Worm (Caenorhabditis elegans) whole organism, late embryonic: ENCODE data around the gene C45G9.14.
A peak's percentile ranks its signal among the peaks of the same experiment; 100 is the strongest.

ENCODE experiments used
- C08G9.2 ChIP-seq: sonication (generic microtip); optimal IDR thresholded peaks from 2 replicates; lab custom pipeline; 2016; ENCODE audit warnings: mild to moderate bottlenecking, missing genetic modification characterization, moderate library complexity, missing compliant biosample characterization
- C38D4.7 ChIP-seq: fragments of 200-800 bp; sonication (Bioruptor generic); optimal IDR thresholded peaks from 2 replicates; lab custom pipeline; 2018; ENCODE audit warnings: mild to moderate bottlenecking, missing genetic modification characterization, moderate library complexity, missing compliant biosample characterization
- K02D7.2 ChIP-seq: sonication (generic microtip); optimal IDR thresholded peaks from 2 replicates; lab custom pipeline; 2017; ENCODE audit warnings: mild to moderate bottlenecking, missing genetic modification characterization, missing compliant biosample characterization
- ahr-1 ChIP-seq: sonication (generic microtip); optimal IDR thresholded peaks from 2 replicates; lab custom pipeline; 2016; ENCODE audit warnings: missing genetic modification characterization, missing compliant biosample characterization
- ama-1 ChIP-seq: fragments of 150-350 bp; optimal IDR thresholded peaks from 2 replicates; lab custom pipeline; 2014
- ceh-14 ChIP-seq: sonication (generic microtip); optimal IDR thresholded peaks from 2 replicates; lab custom pipeline; 2016; ENCODE audit warnings: missing genotype, missing genetic modification characterization, missing compliant biosample characterization
- ceh-19 ChIP-seq: fragments of 200-800 bp; sonication (Bioruptor generic); optimal IDR thresholded peaks from 2 replicates; lab custom pipeline; 2018; ENCODE audit warnings: mild to moderate bottlenecking, missing genetic modification characterization, missing compliant biosample characterization
- ceh-2 ChIP-seq: sonication (generic microtip); optimal IDR thresholded peaks from 2 replicates; lab custom pipeline; 2016; ENCODE audit warnings: missing genotype, missing genetic modification characterization, missing compliant biosample characterization
- ceh-22 ChIP-seq: sonication (generic microtip); optimal IDR thresholded peaks from 2 replicates; lab custom pipeline; 2017; ENCODE audit warnings: missing biosample characterization, missing genetic modification characterization
- ceh-24 ChIP-seq: sonication (generic microtip); optimal IDR thresholded peaks from 2 replicates; lab custom pipeline; 2016; ENCODE audit warnings: mild to moderate bottlenecking, missing genetic modification characterization, missing compliant biosample characterization
- ceh-31 ChIP-seq: sonication (generic microtip); optimal IDR thresholded peaks from 2 replicates; lab custom pipeline; 2016; ENCODE audit warnings: missing genetic modification characterization, missing compliant biosample characterization
- ceh-34 ChIP-seq: sonication (generic microtip); optimal IDR thresholded peaks from 2 replicates; lab custom pipeline; 2016; ENCODE audit warnings: mild to moderate bottlenecking, missing genetic modification characterization, missing compliant biosample characterization
- ceh-45 ChIP-seq: fragments of 200-800 bp; sonication (Bioruptor generic); IDR thresholded peaks from 2 replicates; pipeline ENCODE4 v1.3.6; 2022; ENCODE audit warnings: missing genetic modification reagents, missing genetic modification characterization, missing compliant biosample characterization
- ets-4 ChIP-seq: sonication (generic microtip); optimal IDR thresholded peaks from 2 replicates; lab custom pipeline; 2016; ENCODE audit warnings: missing genetic modification characterization, missing compliant biosample characterization
- fax-1 ChIP-seq: sonication (generic microtip); optimal IDR thresholded peaks from 2 replicates; lab custom pipeline; 2016; ENCODE audit warnings: missing genotype, missing genetic modification characterization, missing compliant biosample characterization
- fkh-10 ChIP-seq: fragments of 150-350 bp; optimal IDR thresholded peaks from 2 replicates; lab custom pipeline; 2014; ENCODE audit warnings: missing biosample characterization, missing genetic modification reagents, missing genetic modification characterization
- gmeb-2 ChIP-seq: sonication (generic microtip); optimal IDR thresholded peaks from 2 replicates; lab custom pipeline; 2016; ENCODE audit warnings: missing genetic modification characterization, inconsistent platforms, missing compliant biosample characterization
- hlh-13 ChIP-seq: fragments of 200-800 bp; sonication (Bioruptor generic); optimal IDR thresholded peaks from 2 replicates; lab custom pipeline; 2018; ENCODE audit warnings: mild to moderate bottlenecking, missing genetic modification characterization, missing compliant biosample characterization
- hlh-15 ChIP-seq: sonication (generic microtip); optimal IDR thresholded peaks from 2 replicates; lab custom pipeline; 2016; ENCODE audit warnings: missing genetic modification characterization, missing compliant biosample characterization
- hlh-30 ChIP-seq: sonication (generic microtip); optimal IDR thresholded peaks from 2 replicates; lab custom pipeline; 2017; ENCODE audit warnings: antibody characterized with exemption, missing genetic modification characterization, missing compliant biosample characterization; ENCODE audit not compliant: insufficient read depth
- lim-6 ChIP-seq: sonication (generic microtip); optimal IDR thresholded peaks from 2 replicates; lab custom pipeline; 2016; ENCODE audit warnings: missing genetic modification characterization, missing compliant biosample characterization
- lin-11 ChIP-seq: fragments of 200-800 bp; sonication (Bioruptor generic); optimal IDR thresholded peaks from 2 replicates; lab custom pipeline; 2018; ENCODE audit warnings: mild to moderate bottlenecking, missing genetic modification characterization, missing compliant biosample characterization
- madf-2 ChIP-seq: sonication (generic microtip); optimal IDR thresholded peaks from 2 replicates; lab custom pipeline; 2017; ENCODE audit warnings: missing genetic modification characterization, missing compliant biosample characterization
- nfya-1 ChIP-seq: sonication (generic microtip); optimal IDR thresholded peaks from 2 replicates; lab custom pipeline; 2017; ENCODE audit warnings: missing genetic modification characterization, mild to moderate bottlenecking, missing compliant biosample characterization, antibody characterized with exemption, moderate library complexity
- nhr-232 ChIP-seq: sonication (generic microtip); optimal IDR thresholded peaks from 2 replicates; lab custom pipeline; 2016; ENCODE audit warnings: missing genetic modification characterization, missing compliant biosample characterization
- npax-4 ChIP-seq: sonication (generic microtip); optimal IDR thresholded peaks from 2 replicates; lab custom pipeline; 2016; ENCODE audit warnings: missing genetic modification characterization, missing compliant biosample characterization
- odd-2 ChIP-seq: sonication (generic microtip); optimal IDR thresholded peaks from 2 replicates; lab custom pipeline; 2017; ENCODE audit warnings: antibody characterized with exemption, mild to moderate bottlenecking, missing genetic modification characterization, missing compliant biosample characterization
- pag-3 ChIP-seq: sonication (generic microtip); optimal IDR thresholded peaks from 2 replicates; lab custom pipeline; 2016; ENCODE audit warnings: missing compliant biosample characterization, missing genetic modification characterization, borderline replicate concordance
- pat-9 ChIP-seq: fragments of 200-800 bp; sonication (Bioruptor generic); optimal IDR thresholded peaks from 2 replicates; lab custom pipeline; 2018; ENCODE audit warnings: mild to moderate bottlenecking, missing genetic modification characterization, moderate library complexity, missing compliant biosample characterization
- pax-1 ChIP-seq: fragments of 150-350 bp; optimal IDR thresholded peaks from 2 replicates; lab custom pipeline; 2014; ENCODE audit warnings: missing biosample characterization, missing genetic modification characterization
- pha-4 ChIP-seq: fragments of 150-350 bp; optimal IDR thresholded peaks from 2 replicates; lab custom pipeline; 2018; ENCODE audit warnings: missing biosample characterization, missing genetic modification reagents, missing genetic modification characterization
- pqm-1 ChIP-seq: sonication (generic microtip); optimal IDR thresholded peaks from 2 replicates; lab custom pipeline; 2016; ENCODE audit warnings: missing genetic modification characterization, missing compliant biosample characterization
- pros-1 ChIP-seq: fragments of 150-350 bp; optimal IDR thresholded peaks from 2 replicates; lab custom pipeline; 2014; ENCODE audit warnings: missing biosample characterization, missing genetic modification reagents, missing genetic modification characterization
- ref-2 ChIP-seq: sonication (generic microtip); optimal IDR thresholded peaks from 2 replicates; lab custom pipeline; 2016; ENCODE audit warnings: missing genetic modification characterization, missing compliant biosample characterization
- rnt-1 ChIP-seq: sonication (generic microtip); optimal IDR thresholded peaks from 2 replicates; lab custom pipeline; 2016; ENCODE audit warnings: missing genetic modification characterization, missing compliant biosample characterization
- sdc-2 ChIP-seq: sonication (generic microtip); optimal IDR thresholded peaks from 2 replicates; lab custom pipeline; 2016; ENCODE audit warnings: missing genotype, missing genetic modification characterization, missing compliant biosample characterization
- syd-9 ChIP-seq: sonication (generic microtip); optimal IDR thresholded peaks from 2 replicates; lab custom pipeline; 2016; ENCODE audit warnings: mild to moderate bottlenecking, missing genetic modification characterization, moderate library complexity, missing compliant biosample characterization
- tbx-2 ChIP-seq: sonication (generic microtip); optimal IDR thresholded peaks from 2 replicates; lab custom pipeline; 2016; ENCODE audit warnings: missing genetic modification characterization, missing compliant biosample characterization
- tbx-7 ChIP-seq: sonication (generic microtip); optimal IDR thresholded peaks from 2 replicates; lab custom pipeline; 2016; ENCODE audit warnings: missing genotype, missing genetic modification characterization, missing compliant biosample characterization
- ttx-3 ChIP-seq: sonication (generic microtip); optimal IDR thresholded peaks from 2 replicates; lab custom pipeline; 2016; ENCODE audit warnings: missing genetic modification reagents, missing genetic modification characterization, missing compliant biosample characterization
- unc-3 ChIP-seq, 2 experiments: fragments of 200-800 bp in 1 of 2; sonication (Bioruptor generic) in 1 of 2; sonication (generic microtip) in 1 of 2; conservative IDR thresholded peaks in 1 of 2; optimal IDR thresholded peaks in 1 of 2; 2 replicates each; pipeline versions ENCODE4 v1.3.6 to Lab custom; 2016 to 2022; ENCODE audit warnings: missing compliant biosample characterization in 2 of 2, missing genetic modification characterization in 2 of 2, missing genetic modification reagents in 1 of 2
- unc-42 ChIP-seq: sonication (generic microtip); optimal IDR thresholded peaks from 2 replicates; lab custom pipeline; 2016; ENCODE audit warnings: missing genotype, missing genetic modification characterization, missing compliant biosample characterization
- unc-55 ChIP-seq: sonication (generic microtip); optimal IDR thresholded peaks from 2 replicates; lab custom pipeline; 2017; ENCODE audit warnings: missing biosample characterization, missing genetic modification reagents, missing genetic modification characterization
- zip-5 ChIP-seq: sonication (generic microtip); optimal IDR thresholded peaks from 2 replicates; lab custom pipeline; 2016; ENCODE audit warnings: missing genetic modification characterization, missing compliant biosample characterization

Gene C45G9.14

ce11 chrIII:5021689-5022088 is 23.1 kb upstream of the C45G9.14 start, which contains the start of gene R144.3:
TSS of gene R144.3 (plus strand) at chrIII:5021989.
- TF ChIP-seq pros-1 (tag; lab: Kevin White, UChicago) (no peak), fax-1 (tag; lab: Kevin White, UChicago) (no peak), C38D4.7 (GFP tag; lab: Kevin White, UChicago) (no peak), ceh-19 (no peak), syd-9 (no peak)

ce11 chrIII:5022964-5023363 is 21.8 kb upstream of the C45G9.14 start, which contains the start of gene R144.13:
TSS of gene R144.13 (plus strand) at chrIII:5023264.
- TF ChIP-seq unc-3 (GFP tag; conservative IDR thresholded peaks at IDR 0.05; lab: Robert Waterston, UW) (no peak), unc-3 (tag; optimal IDR thresholded peaks at IDR 0.05; lab: Kevin White, UChicago) (no peak), nhr-232 (tag; lab: Kevin White, UChicago) (no peak), madf-2 (tag; lab: Kevin White, UChicago) (no peak), lin-11 (tag; lab: Kevin White, UChicago) (no peak), lim-6 (tag; lab: Kevin White, UChicago) (no peak), ceh-45 (GFP tag; lab: Robert Waterston, UW) (no peak), npax-4 (tag; lab: Kevin White, UChicago) (no peak), unc-42 (tag; lab: Kevin White, UChicago) (no peak), ceh-34 (no peak), ama-1 (lab: Kevin White, UChicago) (no peak), K02D7.2 (tag; lab: Kevin White, UChicago) (no peak), tbx-7 (tag; lab: Kevin White, UChicago) (no peak)

- TF ChIP-seq ref-2 (tag; lab: Kevin White, UChicago), result no peak
- no peak for TF ChIP-seq ceh-34
- TF ChIP-seq pat-9, result no peak
- no peak for TF ChIP-seq lin-11 (tag; lab: Kevin White, UChicago)
- TF ChIP-seq, all 69 proteins: peak for 0
Measured at ce11 chrIII:5023642-5024041, 21.2 kb upstream of the C45G9.14 start.

- TF ChIP-seq unc-42 (tag; lab: Kevin White, UChicago), result peak; percentile 27
- no peak for TF ChIP-seq ttx-3 (tag; lab: Kevin White, UChicago)
- TF ChIP-seq hlh-15 (tag; lab: Kevin White, UChicago), result no peak
- TF ChIP-seq C08G9.2 (tag; lab: Kevin White, UChicago), result no peak
- no peak for TF ChIP-seq odd-2
- TF ChIP-seq ets-4 (tag; lab: Kevin White, UChicago), result peak; percentile 43
- peak; percentile 18 for TF ChIP-seq ceh-2 (tag; lab: Kevin White, UChicago)
- peak; percentile 63 for TF ChIP-seq ref-2 (tag; lab: Kevin White, UChicago)
- TF ChIP-seq tbx-7 (tag; lab: Kevin White, UChicago), result no peak
- TF ChIP-seq ceh-31 (tag; lab: Kevin White, UChicago), result peak; percentile 53
- no peak for TF ChIP-seq madf-2 (tag; lab: Kevin White, UChicago)
- TF ChIP-seq ceh-14 (tag; lab: Kevin White, UChicago), result no peak
- no peak for TF ChIP-seq pat-9
- TF ChIP-seq ama-1 (lab: Kevin White, UChicago), result no peak
- TF ChIP-seq rnt-1 (tag; lab: Kevin White, UChicago), result peak; percentile 35
- TF ChIP-seq lim-6 (tag; lab: Kevin White, UChicago), result no peak
- TF ChIP-seq pag-3 (tag; lab: Kevin White, UChicago), result no peak
- TF ChIP-seq ceh-45 (GFP tag; lab: Robert Waterston, UW), result no peak
- no peak for TF ChIP-seq ceh-24 (tag; lab: Kevin White, UChicago)
- TF ChIP-seq gmeb-2, result no peak
- TF ChIP-seq pha-4 (tag; lab: Kevin White, UChicago), result no peak
- peak; percentile 68 for TF ChIP-seq nfya-1 (tag; lab: Kevin White, UChicago)
- TF ChIP-seq npax-4 (tag; lab: Kevin White, UChicago), result no peak
- TF ChIP-seq ceh-22 (tag; lab: Kevin White, UChicago), result no peak
- peak; percentile 70 for TF ChIP-seq unc-55
- no peak for TF ChIP-seq unc-3 (GFP tag; conservative IDR thresholded peaks at IDR 0.05; lab: Robert Waterston, UW)
- no peak for TF ChIP-seq unc-3 (tag; optimal IDR thresholded peaks at IDR 0.05; lab: Kevin White, UChicago)
- TF ChIP-seq hlh-13, result no peak
- no peak for TF ChIP-seq pqm-1 (tag; lab: Kevin White, UChicago)
- peak; percentile 14 for TF ChIP-seq pros-1 (tag; lab: Kevin White, UChicago)
- peak; percentile 17 for TF ChIP-seq tbx-2
- peak; percentile 88 for TF ChIP-seq hlh-30
- no peak for TF ChIP-seq pax-1 (tag; lab: Kevin White, UChicago)
- no peak for TF ChIP-seq sdc-2
- no peak for TF ChIP-seq fkh-10 (GFP tag; lab: Kevin White, UChicago)
- TF ChIP-seq zip-5, result no peak
- no peak for TF ChIP-seq ahr-1 (tag; lab: Kevin White, UChicago)
Measured at ce11 chrIII:5024393-5024964, 20.3 kb upstream of the C45G9.14 start, which contains the start of gene pcf-11. TSS of gene pcf-11 (plus strand) at chrIII:5024914.
